Worm (Caenorhabditis elegans): ENCODE data around the gene smcr-8.

smcr-8 gene

ce11 chrIII:5021689-5022088 lies 22.5 kb downstream of the smcr-8 start, which contains the start of gene R144.3:
Gene R144.3, plus strand, starts transcription at chrIII:5021989.
- no peak for TF ChIP-seq klf-2 (GFP tag; conservative IDR thresholded peaks at IDR 0.05)
- TF ChIP-seq ztf-29 (GFP tag; IDR thresholded peaks at IDR 0.05): no peak
- TF ChIP-seq flt-1 (GFP tag; IDR thresholded peaks at IDR 0.05): no peak

ce11 chrIII:5022964-5023363 lies 23.8 kb downstream of the smcr-8 start, which contains the start of gene R144.13:
Gene R144.13, plus strand, starts transcription at chrIII:5023264.
- no peak for TF ChIP-seq ref-1 (GFP tag; conservative IDR thresholded peaks at IDR 0.05)

DNA sequence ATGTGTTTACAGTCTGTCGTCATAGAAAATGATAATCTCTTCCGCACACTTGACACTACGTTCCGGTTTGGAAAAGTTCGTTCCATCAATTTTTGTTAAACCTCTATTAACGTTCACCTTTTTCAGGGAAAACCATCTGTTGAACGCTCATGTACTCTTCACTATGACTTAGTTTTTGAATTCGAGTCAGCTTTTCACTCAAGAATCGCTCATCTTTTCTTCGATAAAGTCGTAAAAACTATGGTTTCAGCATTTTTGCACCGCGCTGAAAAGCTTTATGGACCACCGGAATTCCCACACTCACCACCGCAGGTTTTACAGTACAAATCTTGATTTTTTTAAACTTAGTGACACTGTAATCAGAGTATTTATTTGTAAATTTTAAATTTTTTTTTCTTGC lies 24.5 kb downstream of the smcr-8 start:
- TF ChIP-seq tab-1 (GFP tag; IDR thresholded peaks at IDR 0.05): no peak
- TF ChIP-seq med-1 (GFP tag; optimal IDR thresholded peaks at IDR 0.05; ENCODE audit: insufficient read depth): no peak
- TF ChIP-seq ztf-23 (GFP tag; IDR thresholded peaks at IDR 0.05): no peak
- no peak for TF ChIP-seq cog-1 (tag; optimal IDR thresholded peaks at IDR 0.05)
- no peak for TF ChIP-seq flt-1 (GFP tag; IDR thresholded peaks at IDR 0.05)
- no peak for TF ChIP-seq T22C8.4 (GFP tag; IDR thresholded peaks at IDR 0.05)
- no peak for TF ChIP-seq ztf-29 (GFP tag; IDR thresholded peaks at IDR 0.05)
- TF ChIP-seq klf-2 (GFP tag; conservative IDR thresholded peaks at IDR 0.05): no peak
- TF ChIP-seq ref-1 (GFP tag; conservative IDR thresholded peaks at IDR 0.05): no peak

DNA sequence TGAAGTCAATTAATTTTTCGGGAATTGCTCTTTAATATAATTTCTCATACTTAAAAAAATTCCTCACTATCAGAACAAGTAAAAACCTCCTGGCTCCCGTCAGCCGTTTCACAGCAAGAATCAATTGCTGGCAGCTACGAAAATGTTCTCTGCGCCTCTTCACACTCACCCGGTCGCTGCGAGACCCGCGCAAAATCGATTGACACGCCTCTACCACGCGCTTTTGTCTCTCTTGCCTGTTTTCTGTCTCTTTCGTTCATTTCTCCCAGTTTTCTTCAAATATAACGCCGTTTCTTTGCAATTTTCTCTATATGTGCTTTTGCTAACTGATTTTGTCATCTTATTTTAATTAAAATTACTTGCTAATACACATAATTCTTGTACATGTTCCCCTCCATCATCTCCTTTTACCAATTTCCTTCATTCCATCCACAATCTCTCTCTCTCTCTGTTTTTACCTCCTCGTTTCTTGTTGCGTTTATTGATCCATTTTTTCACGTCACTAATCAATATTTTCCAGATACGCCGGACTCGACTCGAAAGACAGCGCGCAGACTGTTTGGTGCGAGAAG lies 25.3 kb downstream of the smcr-8 start, which contains the start of gene pcf-11:
pcf-11 (plus strand) TSS at position 522 of the 572 bp plus-strand sequence.
- TF ChIP-seq T22C8.4 (GFP tag; IDR thresholded peaks at IDR 0.05) (peak; percentile 91), flt-1 (GFP tag; IDR thresholded peaks at IDR 0.05) (no peak), med-1 (GFP tag; optimal IDR thresholded peaks at IDR 0.05; ENCODE audit: insufficient read depth) (peak; percentile 11), tab-1 (GFP tag; IDR thresholded peaks at IDR 0.05) (no peak), cog-1 (tag; optimal IDR thresholded peaks at IDR 0.05) (peak; percentile 22), ztf-23 (GFP tag; IDR thresholded peaks at IDR 0.05) (peak; percentile 80), ref-1 (GFP tag; conservative IDR thresholded peaks at IDR 0.05) (no peak), klf-2 (GFP tag; conservative IDR thresholded peaks at IDR 0.05) (no peak)

DNA sequence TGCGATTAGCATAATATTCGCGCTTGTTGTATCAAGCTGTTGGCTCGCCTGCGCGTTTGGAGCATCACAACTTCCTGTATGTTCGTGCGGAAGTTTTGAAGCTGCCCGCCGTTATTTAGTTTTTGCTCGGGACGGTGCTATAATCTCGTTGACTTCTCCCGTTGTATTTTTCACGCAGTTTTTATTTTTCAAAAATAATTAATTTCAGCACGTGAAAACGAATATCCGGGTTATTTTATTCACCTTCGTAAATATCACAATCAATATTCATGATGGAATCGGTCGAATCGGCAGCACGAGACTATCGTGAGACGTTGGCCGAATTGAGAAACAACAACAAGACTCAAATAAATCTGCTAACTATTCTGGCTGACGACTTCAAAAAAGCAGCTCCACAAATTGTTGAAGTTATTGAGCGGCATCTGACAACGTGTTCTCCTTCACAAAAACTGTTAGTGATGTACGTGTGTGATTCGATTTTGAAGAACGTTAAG lies 26.0 kb downstream of the smcr-8 start:
- TF ChIP-seq T22C8.4 (GFP tag; IDR thresholded peaks at IDR 0.05): no peak
- TF ChIP-seq ztf-29 (GFP tag; IDR thresholded peaks at IDR 0.05): no peak
- no peak for TF ChIP-seq flt-1 (GFP tag; IDR thresholded peaks at IDR 0.05)
- TF ChIP-seq ref-1 (GFP tag; conservative IDR thresholded peaks at IDR 0.05): no peak
- TF ChIP-seq klf-2 (GFP tag; conservative IDR thresholded peaks at IDR 0.05): no peak
- TF ChIP-seq med-1 (GFP tag; optimal IDR thresholded peaks at IDR 0.05; ENCODE audit: insufficient read depth): no peak
- no peak for TF ChIP-seq cog-1 (tag; optimal IDR thresholded peaks at IDR 0.05)
- TF ChIP-seq ztf-23 (GFP tag; IDR thresholded peaks at IDR 0.05): no peak; the same call in 1 of the 2 replicates
- TF ChIP-seq tab-1 (GFP tag; IDR thresholded peaks at IDR 0.05): no peak

DNA sequence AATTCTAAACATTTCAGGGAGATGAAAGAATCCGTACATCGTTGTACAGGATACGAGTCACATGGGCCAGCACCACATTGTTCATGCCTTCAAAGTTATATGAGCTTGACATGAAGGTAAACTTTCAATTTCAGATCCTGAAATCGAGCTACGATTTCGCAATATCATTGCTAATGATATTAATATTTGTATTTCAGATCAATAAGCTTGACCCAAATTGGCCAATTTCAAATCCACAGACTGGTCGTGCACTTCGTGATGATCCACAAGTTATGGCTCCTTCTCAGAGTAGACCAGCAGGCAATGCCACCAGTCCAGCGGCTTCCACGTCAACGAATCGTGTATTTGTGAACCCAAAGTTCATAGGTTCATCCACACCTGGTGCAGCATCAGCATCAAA lies 27.2 kb downstream of the smcr-8 start:
- TF ChIP-seq T22C8.4 (GFP tag; IDR thresholded peaks at IDR 0.05): no peak
- TF ChIP-seq cog-1 (tag; optimal IDR thresholded peaks at IDR 0.05): no peak
- no peak for TF ChIP-seq ref-1 (GFP tag; conservative IDR thresholded peaks at IDR 0.05)
- TF ChIP-seq ztf-23 (GFP tag; IDR thresholded peaks at IDR 0.05): no peak
- TF ChIP-seq ztf-29 (GFP tag; IDR thresholded peaks at IDR 0.05): no peak
- no peak for TF ChIP-seq flt-1 (GFP tag; IDR thresholded peaks at IDR 0.05)
- TF ChIP-seq klf-2 (GFP tag; conservative IDR thresholded peaks at IDR 0.05): no peak
- TF ChIP-seq tab-1 (GFP tag; IDR thresholded peaks at IDR 0.05): no peak
- TF ChIP-seq med-1 (GFP tag; optimal IDR thresholded peaks at IDR 0.05; ENCODE audit: insufficient read depth): no peak

ce11 chrIII:5027219-5027618 lies 28.0 kb downstream of the smcr-8 start:
- TF ChIP-seq cog-1 (tag; optimal IDR thresholded peaks at IDR 0.05): no peak
- TF ChIP-seq ztf-29 (GFP tag; IDR thresholded peaks at IDR 0.05): no peak
- TF ChIP-seq flt-1 (GFP tag; IDR thresholded peaks at IDR 0.05): no peak
- no peak for TF ChIP-seq ztf-23 (GFP tag; IDR thresholded peaks at IDR 0.05)
- TF ChIP-seq med-1 (GFP tag; optimal IDR thresholded peaks at IDR 0.05; ENCODE audit: insufficient read depth): no peak
- no peak for TF ChIP-seq klf-2 (GFP tag; conservative IDR thresholded peaks at IDR 0.05)
- TF ChIP-seq tab-1 (GFP tag; IDR thresholded peaks at IDR 0.05): no peak
- no peak for TF ChIP-seq ref-1 (GFP tag; conservative IDR thresholded peaks at IDR 0.05)
- no peak for TF ChIP-seq T22C8.4 (GFP tag; IDR thresholded peaks at IDR 0.05)

- no peak for TF ChIP-seq med-1 (GFP tag; optimal IDR thresholded peaks at IDR 0.05; ENCODE audit: insufficient read depth)
- no peak for TF ChIP-seq ztf-29 (GFP tag; IDR thresholded peaks at IDR 0.05)
- TF ChIP-seq tab-1 (GFP tag; IDR thresholded peaks at IDR 0.05): no peak
Observed at ce11 chrIII:5030629-5031028, 31.5 kb downstream of the smcr-8 start, which contains the start of gene klp-6. Gene klp-6, plus strand, starts transcription at chrIII:5030929.

DNA sequence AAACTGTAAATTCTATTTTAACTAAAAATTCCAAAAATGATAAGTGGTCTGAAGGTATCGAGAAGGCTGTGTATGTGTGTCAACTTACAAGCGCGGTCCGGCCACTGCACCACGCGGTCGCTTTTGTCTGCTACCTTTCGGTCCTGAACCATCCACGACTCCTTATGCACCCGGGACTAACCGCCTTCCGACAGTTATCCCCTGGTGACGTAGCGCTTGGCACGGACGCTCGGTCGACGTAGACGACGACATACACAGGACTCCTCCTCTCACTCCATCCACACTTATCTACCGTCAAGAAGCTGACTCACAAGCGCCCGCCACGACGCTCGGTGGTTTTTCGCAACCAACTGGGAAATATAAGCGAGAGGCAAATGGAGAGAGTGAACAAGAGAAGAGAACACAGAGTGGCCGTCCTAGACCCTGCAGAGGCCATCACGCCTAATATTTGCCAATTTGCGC lies 32.2 kb downstream of the smcr-8 start:
- TF ChIP-seq flt-1 (GFP tag; IDR thresholded peaks at IDR 0.05) (peak; percentile 94), tab-1 (GFP tag; IDR thresholded peaks at IDR 0.05) (peak; percentile 91), med-1 (GFP tag; optimal IDR thresholded peaks at IDR 0.05; ENCODE audit: insufficient read depth) (peak; percentile 29), ztf-23 (GFP tag; IDR thresholded peaks at IDR 0.05) (peak; percentile 95), klf-2 (GFP tag; conservative IDR thresholded peaks at IDR 0.05) (peak; percentile 87), cog-1 (tag; optimal IDR thresholded peaks at IDR 0.05) (peak; percentile 78), T22C8.4 (GFP tag; IDR thresholded peaks at IDR 0.05) (peak; percentile 85), ztf-29 (GFP tag; IDR thresholded peaks at IDR 0.05) (peak; percentile 90), ref-1 (GFP tag; conservative IDR thresholded peaks at IDR 0.05) (peak; percentile 82)

ce11 chrIII:5036158-5036557 lies 37.0 kb downstream of the smcr-8 start, which contains the start of gene C45G9.6:
Gene C45G9.6, plus strand, starts transcription at chrIII:5036458.
- TF ChIP-seq ztf-23 (GFP tag; IDR thresholded peaks at IDR 0.05) (no peak), T22C8.4 (GFP tag; IDR thresholded peaks at IDR 0.05) (no peak), klf-2 (GFP tag; conservative IDR thresholded peaks at IDR 0.05) (no peak)
